Worm (Caenorhabditis elegans): ENCODE data around the gene T09A5.15.

The T09A5.15 gene

DNA sequence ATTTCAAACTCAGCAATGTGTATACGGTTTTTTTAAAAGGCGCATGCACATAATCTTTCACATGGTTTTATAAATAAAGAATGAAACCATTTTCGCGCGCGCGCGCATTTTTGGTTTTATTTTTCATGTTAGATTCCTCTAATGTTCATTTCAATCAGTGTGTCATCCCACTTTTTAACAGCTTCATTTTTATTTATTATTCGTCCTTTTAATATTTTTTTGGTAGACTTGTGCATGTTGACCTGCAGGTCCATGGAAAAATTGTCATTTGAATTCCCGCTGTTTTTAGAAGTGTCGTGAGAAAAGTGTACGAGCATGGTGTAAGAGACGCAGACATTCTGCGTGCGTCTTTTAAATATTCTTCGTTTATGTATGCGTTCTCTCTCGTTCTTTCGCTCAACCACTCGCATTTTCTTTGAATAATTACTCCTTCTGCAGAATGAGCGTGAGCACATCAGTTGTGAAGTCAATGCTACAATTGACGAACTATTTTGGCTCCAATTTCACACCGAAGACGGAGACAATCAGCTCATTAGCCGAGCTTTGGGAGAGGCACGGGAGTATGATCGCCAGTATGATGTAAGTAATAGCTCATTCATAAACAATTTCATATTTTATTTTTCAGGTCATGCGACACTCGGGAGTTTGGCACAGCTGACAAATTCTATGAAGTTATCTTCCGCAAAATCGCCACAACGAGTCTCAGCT is 2.6 kb downstream of the T09A5.15 start, which contains the start of gene lin-5 (continued):
- TF ChIP-seq lin-40 (tag; optimal IDR thresholded peaks at IDR 0.05), result no peak
- peak; percentile 41; the same call in 1 of the 2 replicates for TF ChIP-seq B0019.2 (GFP tag; conservative IDR thresholded peaks at IDR 0.05)
- no peak for TF ChIP-seq nfya-2 (GFP tag; IDR thresholded peaks at IDR 0.05)
- peak; percentile 82 for TF ChIP-seq unc-130 (GFP tag; optimal IDR thresholded peaks at IDR 0.05)
- TF ChIP-seq egl-18 (GFP tag; IDR thresholded peaks at IDR 0.05), result no peak
- TF ChIP-seq him-1 (tag; optimal IDR thresholded peaks at IDR 0.05), result no peak
- TF ChIP-seq ceh-27 (GFP tag; optimal IDR thresholded peaks at IDR 0.05), result peak; percentile 23

DNA sequence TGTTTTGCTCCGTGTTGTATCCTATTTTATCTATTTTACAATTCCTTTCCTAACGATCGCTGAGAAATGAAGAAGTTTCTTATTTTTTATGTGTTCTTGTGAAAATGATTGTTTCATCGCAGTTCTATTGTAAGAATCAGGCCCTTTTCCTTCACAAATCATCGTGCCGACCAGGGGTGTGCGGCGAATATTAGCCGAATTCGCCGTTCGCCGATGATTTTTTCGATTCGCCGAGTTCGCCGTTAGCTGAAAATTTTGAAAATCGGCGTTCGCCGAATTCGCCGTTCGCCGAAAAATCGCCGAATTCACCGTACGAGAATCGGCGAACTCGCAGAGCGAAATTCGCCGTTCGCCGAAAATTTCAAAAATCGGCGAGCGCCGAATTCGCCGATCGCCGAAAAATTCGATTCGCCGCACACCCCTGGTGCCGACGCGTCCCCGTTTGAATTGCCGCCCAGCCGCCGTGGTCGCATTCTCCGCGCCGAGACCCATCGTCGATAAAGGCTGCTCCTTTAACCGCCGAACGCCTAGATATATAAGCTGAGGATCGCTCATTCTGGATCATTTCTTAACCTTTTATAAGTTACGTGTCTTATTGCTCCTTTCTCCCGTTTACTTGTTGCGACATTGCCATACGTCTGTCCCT is 5.8 kb downstream of the T09A5.15 start:
- no peak for TF ChIP-seq F52B5.7 (tag; optimal IDR thresholded peaks at IDR 0.05)
- peak; percentile 41 for TF ChIP-seq him-1 (tag; optimal IDR thresholded peaks at IDR 0.05)
- TF ChIP-seq aptf-2 (GFP tag; conservative IDR thresholded peaks at IDR 0.05), result no peak
- no peak for TF ChIP-seq F57A8.1 (GFP tag; optimal IDR thresholded peaks at IDR 0.05)
- 0 out of 2 replicates have a peak, but pooled peaks have one; percentile 25 for TF ChIP-seq Y79H2A.3 (GFP tag; conservative IDR thresholded peaks at IDR 0.05)
- TF ChIP-seq snpc-4 (GFP tag; optimal IDR thresholded peaks at IDR 0.05), result no peak
- TF ChIP-seq snpc-4 (tag; optimal IDR thresholded peaks at IDR 0.05), result no peak
- peak; percentile 90 for TF ChIP-seq zfh-2 (GFP tag; conservative IDR thresholded peaks at IDR 0.05)
- no peak for TF ChIP-seq F37B4.10 (GFP tag; IDR thresholded peaks at IDR 0.05)
- peak; percentile 25 for TF ChIP-seq athp-1 (tag; optimal IDR thresholded peaks at IDR 0.05)
- no peak for TF ChIP-seq snpc-1.3 (tag; optimal IDR thresholded peaks at IDR 0.05; ENCODE audit: insufficient read depth)
- peak; percentile 71 for TF ChIP-seq F33H1.4 (GFP tag; IDR thresholded peaks at IDR 0.05)
- TF ChIP-seq dox-1 (GFP tag; IDR thresholded peaks at IDR 0.05), result no peak
- TF ChIP-seq D2030.7 (GFP tag; IDR thresholded peaks at IDR 0.05), result 0 out of 2 replicates have a peak, but pooled peaks have one; percentile 34
- TF ChIP-seq tbp1 (GFP tag; optimal IDR thresholded peaks at IDR 0.05), result no peak
- peak; percentile 59 for TF ChIP-seq efl-1 (GFP tag; optimal IDR thresholded peaks at IDR 0.05)
- TF ChIP-seq B0261.1 (tag; optimal IDR thresholded peaks at IDR 0.05), result no peak
- no peak; the same call in 1 of the 2 replicates for TF ChIP-seq madf-8 (GFP tag; conservative IDR thresholded peaks at IDR 0.05)
- TF ChIP-seq attf-3 (GFP tag; conservative IDR thresholded peaks at IDR 0.05), result no peak
- 0 out of 2 replicates have a peak, but pooled peaks have one; percentile 10 for TF ChIP-seq ceh-100 (GFP tag; IDR thresholded peaks at IDR 0.05)
- no peak for TF ChIP-seq rec-8 (tag; optimal IDR thresholded peaks at IDR 0.05)
- no peak for TF ChIP-seq lsy-27 (tag; optimal IDR thresholded peaks at IDR 0.05; ENCODE audit: borderline replicate concordance, insufficient read depth)
- no peak for TF ChIP-seq pha-4 (tag; optimal IDR thresholded peaks at IDR 0.05)
- 0 out of 2 replicates have a peak, but pooled peaks have one; percentile 11 for TF ChIP-seq Y67H2A.10 (GFP tag; conservative IDR thresholded peaks at IDR 0.05)
- TF ChIP-seq F57C9.4 (tag; optimal IDR thresholded peaks at IDR 0.05), result no peak
- TF ChIP-seq mel-28 (tag; optimal IDR thresholded peaks at IDR 0.05; ENCODE audit: borderline replicate concordance), result no peak
- no peak for TF ChIP-seq zim-3 (tag; optimal IDR thresholded peaks at IDR 0.05)
- no peak for TF ChIP-seq unc-130 (GFP tag; optimal IDR thresholded peaks at IDR 0.05)
- TF ChIP-seq akir-1 (GFP tag; optimal IDR thresholded peaks at IDR 0.05), result no peak
- TF ChIP-seq mcd-1 (GFP tag; IDR thresholded peaks at IDR 0.05), result peak; percentile 39
- TF ChIP-seq F23B12.7 (tag; optimal IDR thresholded peaks at IDR 0.05; ENCODE audit: insufficient read depth), result no peak
- TF ChIP-seq ceh-58 (GFP tag; IDR thresholded peaks at IDR 0.05), result no peak
- TF ChIP-seq ztf-28 (GFP tag; IDR thresholded peaks at IDR 0.05), result 0 out of 2 replicates have a peak, but pooled peaks have one; percentile 6
- TF ChIP-seq egl-44 (GFP tag; IDR thresholded peaks at IDR 0.05), result no peak
- TF ChIP-seq nhr-27 (tag; optimal IDR thresholded peaks at IDR 0.05), result no peak
- TF ChIP-seq ceh-27 (GFP tag; optimal IDR thresholded peaks at IDR 0.05), result no peak
- TF ChIP-seq K11D2.4 (GFP tag; IDR thresholded peaks at IDR 0.05), result no peak
- no peak for TF ChIP-seq unc-62 (GFP tag; optimal IDR thresholded peaks at IDR 0.05)
- TF ChIP-seq hlh-12 (tag; optimal IDR thresholded peaks at IDR 0.05), result no peak
